Fruit fly (Drosophila melanogaster) whole organism, prepupa: ENCODE measurements around the gene HINT1.

Experiments
- CG11294 ChIP-seq: fragments of 200-800 bp; sonication (Bioruptor generic); IDR thresholded peaks from 2 replicates; pipeline ENCODE4 v1.3.6; 2022; ENCODE audit warnings: missing biosample characterization, missing genetic modification characterization
- CG6792 ChIP-seq: fragments of 200-800 bp; sonication (Bioruptor generic); optimal IDR thresholded peaks from 3 replicates; lab custom pipeline; 2016; ENCODE audit warnings: missing biosample characterization, missing genetic modification characterization
- CG8632 ChIP-seq: fragments of 200-800 bp; sonication (Bioruptor generic); optimal IDR thresholded peaks from 3 replicates; lab custom pipeline; 2016; ENCODE audit warnings: missing biosample characterization, missing genetic modification characterization
- Lpt ChIP-seq: fragments of 200-800 bp; sonication (Bioruptor generic); optimal IDR thresholded peaks from 3 replicates; lab custom pipeline; 2016; ENCODE audit warnings: missing biosample characterization, missing genetic modification characterization
- Sox102F ChIP-seq: fragments of 200-800 bp; sonication (Bioruptor generic); optimal IDR thresholded peaks from 2 replicates; lab custom pipeline; 2016; ENCODE audit warnings: missing biosample characterization, mild to moderate bottlenecking, missing genetic modification characterization
- achi ChIP-seq: fragments of 200-800 bp; sonication (Bioruptor generic); optimal IDR thresholded peaks from 3 replicates; lab custom pipeline; 2016; ENCODE audit warnings: missing biosample characterization, missing genetic modification characterization
- eg ChIP-seq: fragments of 200-800 bp; sonication (Bioruptor generic); IDR thresholded peaks from 3 replicates; pipeline ENCODE4 v1.3.6; 2022; ENCODE audit warnings: missing biosample characterization, missing genetic modification characterization
- net ChIP-seq: fragments of 200-800 bp; sonication (Bioruptor generic); optimal IDR thresholded peaks from 3 replicates; lab custom pipeline; 2016; ENCODE audit warnings: missing biosample characterization, missing genetic modification characterization
- pdm3 ChIP-seq: fragments of 200-800 bp; sonication (Bioruptor generic); optimal IDR thresholded peaks from 3 replicates; lab custom pipeline; 2016; ENCODE audit warnings: missing biosample characterization, missing genetic modification characterization
- salr ChIP-seq, 2 experiments: fragments of 200-800 bp; sonication (Bioruptor generic); optimal IDR thresholded peaks; 3 replicates each; lab custom pipeline; 2016 to 2018; ENCODE audit warnings: missing biosample characterization in 2 of 2, missing genetic modification characterization in 2 of 2, mild to moderate bottlenecking in 1 of 2
- vri ChIP-seq: fragments of 200-800 bp; sonication (Bioruptor generic); optimal IDR thresholded peaks from 3 replicates; lab custom pipeline; 2016; ENCODE audit warnings: missing biosample characterization, mild to moderate bottlenecking, missing genetic modification characterization

dm6 chr2L:2752460-2753411 lies 17.2 kb upstream of the HINT1 start, which contains the start of gene Pgk:
- TF ChIP-seq CG8632 (GFP tag; lab: Kevin White, UChicago) (peak; percentile 47), CG6792 (GFP tag; lab: Kevin White, UChicago) (peak; percentile 44), net (peak; percentile 49), Lpt (GFP tag; lab: Kevin White, UChicago) (peak; percentile 82), salr (GFP tag; optimal IDR thresholded peaks at IDR 0.05; lab: Kevin White, UChicago) (peak in 1 of 2 experiments; percentile 34), vri (GFP tag; lab: Kevin White, UChicago) (peak; percentile 85), CG11294 (no peak), Sox102F (peak; percentile 80), pdm3 (GFP tag; lab: Kevin White, UChicago) (peak; percentile 48), achi (GFP tag; lab: Kevin White, UChicago) (peak; percentile 48), eg (GFP tag; lab: Robert Waterston, UW) (no peak)
